Worm (Caenorhabditis elegans) whole organism, young adult: Measurements from ENCODE around the gene srh-68.

Experiments
- B0019.2 ChIP-seq: fragments of 200-800 bp; sonication (Bioruptor generic); conservative IDR thresholded peaks from 2 replicates; pipeline ENCODE4 v1.3.6; 2022; ENCODE audit warnings: missing genetic modification reagents, missing genetic modification characterization, missing compliant biosample characterization
- C06A6.2 ChIP-seq: fragments of 200-800 bp; sonication (Bioruptor generic); conservative IDR thresholded peaks from 2 replicates; pipeline ENCODE4 v1.3.6; 2022; ENCODE audit warnings: missing genetic modification characterization, missing compliant biosample characterization
- C17E4.6 ChIP-seq: fragments of 200-800 bp; sonication (Bioruptor generic); IDR thresholded peaks from 2 replicates; pipeline ENCODE4 v1.3.6; 2022; ENCODE audit warnings: missing genetic modification reagents, missing genetic modification characterization, missing compliant biosample characterization
- F22D6.2 ChIP-seq: sonication (generic microtip); optimal IDR thresholded peaks from 2 replicates; lab custom pipeline; 2016; ENCODE audit warnings: mild to moderate bottlenecking, missing genetic modification characterization, missing compliant biosample characterization
- F49E8.2 ChIP-seq: sonication (generic microtip); optimal IDR thresholded peaks from 3 replicates; lab custom pipeline; 2017; ENCODE audit warnings: missing genetic modification characterization, mild to moderate bottlenecking, missing compliant biosample characterization, antibody characterized with exemption, moderate library complexity; ENCODE audit not compliant: insufficient read depth
- F57A8.1 ChIP-seq: fragments of 200-800 bp; sonication (Bioruptor generic); optimal IDR thresholded peaks from 2 replicates; lab custom pipeline; 2018; ENCODE audit warnings: mild to moderate bottlenecking, missing genetic modification characterization, moderate library complexity, missing compliant biosample characterization
- F57C9.4 ChIP-seq: sonication (generic microtip); optimal IDR thresholded peaks from 2 replicates; lab custom pipeline; 2017; ENCODE audit warnings: mild to moderate bottlenecking, missing genetic modification characterization, missing compliant biosample characterization
- K11D2.4 ChIP-seq: fragments of 200-800 bp; sonication (Bioruptor generic); IDR thresholded peaks from 2 replicates; pipeline ENCODE4 v1.3.6; 2022; ENCODE audit warnings: missing genetic modification reagents, missing genetic modification characterization, missing compliant biosample characterization
- Y67H2A.10 ChIP-seq: fragments of 200-800 bp; sonication (Bioruptor generic); conservative IDR thresholded peaks from 2 replicates; pipeline ENCODE4 v1.3.6; 2022; ENCODE audit warnings: missing genetic modification reagents, missing genetic modification characterization, missing compliant biosample characterization
- Y79H2A.3 ChIP-seq: fragments of 200-800 bp; sonication (Bioruptor generic); conservative IDR thresholded peaks from 2 replicates; pipeline ENCODE4 v1.3.6; 2022; ENCODE audit warnings: missing genetic modification reagents, missing genetic modification characterization, missing compliant biosample characterization
- ama-1 ChIP-seq, 3 experiments: fragments of 150-350 bp in 1 of 3; sonication (generic microtip) in 2 of 3; optimal IDR thresholded peaks; 2 replicates each; lab custom pipeline; 2014 to 2018; ENCODE audit warnings: missing biosample characterization in 2 of 3, missing genetic modification characterization in 2 of 3, missing genetic modification reagents in 2 of 3
- aptf-3 ChIP-seq: fragments of 200-800 bp; sonication (Bioruptor generic); IDR thresholded peaks from 2 replicates; pipeline ENCODE4 v1.3.6; 2022; ENCODE audit warnings: missing genetic modification characterization, missing compliant biosample characterization
- atf-7 ChIP-seq: sonication (generic microtip); optimal IDR thresholded peaks from 2 replicates; lab custom pipeline; 2017; ENCODE audit warnings: mild to moderate bottlenecking, missing genetic modification characterization, missing compliant biosample characterization
- attf-6 ChIP-seq: fragments of 200-800 bp; sonication (Bioruptor generic); IDR thresholded peaks from 2 replicates; pipeline ENCODE4 v1.3.6; 2022; ENCODE audit warnings: missing genetic modification reagents, missing genetic modification characterization, missing compliant biosample characterization
- bed-1 ChIP-seq: fragments of 200-800 bp; sonication (Bioruptor generic); IDR thresholded peaks from 2 replicates; pipeline ENCODE4 v1.3.6; 2022; ENCODE audit warnings: missing genetic modification reagents, missing genetic modification characterization, missing compliant biosample characterization
- ccch-3 ChIP-seq: fragments of 200-800 bp; sonication (Bioruptor generic); optimal IDR thresholded peaks from 2 replicates; lab custom pipeline; 2018; ENCODE audit warnings: mild to moderate bottlenecking, missing genetic modification characterization, missing compliant biosample characterization
- cebp-1 ChIP-seq, 2 experiments: fragments of 200-800 bp in 1 of 2; sonication (Bioruptor generic) in 1 of 2; sonication (generic microtip) in 1 of 2; IDR thresholded peaks in 1 of 2; optimal IDR thresholded peaks in 1 of 2; 2 replicates each; pipeline versions ENCODE4 v1.3.6 to Lab custom; 2017 to 2022; ENCODE audit warnings: missing compliant biosample characterization in 2 of 2, missing genetic modification characterization in 2 of 2, mild to moderate bottlenecking in 1 of 2, missing genetic modification reagents in 1 of 2, moderate library complexity in 1 of 2
- cebp-2 ChIP-seq: fragments of 200-800 bp; sonication (Bioruptor generic); IDR thresholded peaks from 2 replicates; pipeline ENCODE4 v1.3.6; 2022; ENCODE audit warnings: missing genetic modification characterization, missing compliant biosample characterization
- ceh-100 ChIP-seq: fragments of 200-800 bp; sonication (Bioruptor generic); IDR thresholded peaks from 2 replicates; pipeline ENCODE4 v1.3.6; 2022; ENCODE audit warnings: missing genetic modification reagents, missing genetic modification characterization, missing compliant biosample characterization
- dpl-1 ChIP-seq: fragments of 150-350 bp; optimal IDR thresholded peaks from 2 replicates; lab custom pipeline; 2014; ENCODE audit warnings: missing biosample characterization, missing genetic modification reagents, missing genetic modification characterization
- fkh-3 ChIP-seq: sonication (generic microtip); optimal IDR thresholded peaks from 2 replicates; lab custom pipeline; 2016; ENCODE audit warnings: mild to moderate bottlenecking, missing genetic modification characterization, missing compliant biosample characterization
- hlh-12 ChIP-seq: sonication (generic microtip); optimal IDR thresholded peaks from 2 replicates; lab custom pipeline; 2016; ENCODE audit warnings: missing genetic modification characterization, missing compliant biosample characterization
- hlh-26 ChIP-seq: fragments of 200-800 bp; sonication (Bioruptor generic); conservative IDR thresholded peaks from 2 replicates; pipeline ENCODE4 v1.3.6; 2022; ENCODE audit warnings: missing genetic modification reagents, missing genetic modification characterization, missing compliant biosample characterization
- hmg-1.2 ChIP-seq: fragments of 200-800 bp; sonication (Bioruptor generic); IDR thresholded peaks from 2 replicates; pipeline ENCODE4 v1.3.6; 2022; ENCODE audit warnings: missing genetic modification reagents, missing genetic modification characterization, missing compliant biosample characterization
- hsf-1 ChIP-seq: fragments of 200-800 bp; sonication (Bioruptor generic); IDR thresholded peaks from 2 replicates; pipeline ENCODE4 v1.3.6; 2022; ENCODE audit warnings: missing genetic modification reagents, missing genetic modification characterization, missing compliant biosample characterization
- madf-6 ChIP-seq: fragments of 200-800 bp; sonication (Bioruptor generic); IDR thresholded peaks from 2 replicates; pipeline ENCODE4 v1.3.6; 2022; ENCODE audit warnings: missing genetic modification reagents, missing genetic modification characterization, missing compliant biosample characterization
- madf-8 ChIP-seq: fragments of 200-800 bp; sonication (Bioruptor generic); conservative IDR thresholded peaks from 2 replicates; pipeline ENCODE4 v1.3.6; 2022; ENCODE audit warnings: missing genetic modification reagents, missing genetic modification characterization, missing compliant biosample characterization
- mel-28 ChIP-seq: sonication (generic microtip); optimal IDR thresholded peaks from 2 replicates; lab custom pipeline; 2016; ENCODE audit warnings: borderline replicate concordance, mild to moderate bottlenecking, missing genetic modification characterization, missing compliant biosample characterization
- mxl-1 ChIP-seq: sonication (generic microtip); optimal IDR thresholded peaks from 2 replicates; lab custom pipeline; 2016; ENCODE audit warnings: missing genetic modification characterization, missing compliant biosample characterization
- nfya-1 ChIP-seq: sonication (generic microtip); optimal IDR thresholded peaks from 2 replicates; lab custom pipeline; 2017; ENCODE audit warnings: antibody characterized with exemption, missing compliant biosample characterization, missing genetic modification characterization, borderline replicate concordance; ENCODE audit not compliant: insufficient read depth
- nfyb-1 ChIP-seq: fragments of 200-800 bp; sonication (Bioruptor generic); IDR thresholded peaks from 2 replicates; pipeline ENCODE4 v1.3.6; 2022; ENCODE audit warnings: missing genetic modification reagents, missing genetic modification characterization, missing compliant biosample characterization
- nhr-179 ChIP-seq: sonication (generic microtip); optimal IDR thresholded peaks from 2 replicates; lab custom pipeline; 2016; ENCODE audit warnings: mild to moderate bottlenecking, missing genetic modification characterization, missing compliant biosample characterization
- pbrm-1 ChIP-seq: fragments of 200-800 bp; sonication (Bioruptor generic); IDR thresholded peaks from 2 replicates; pipeline ENCODE4 v1.3.6; 2022; ENCODE audit warnings: missing genetic modification reagents, missing genetic modification characterization, missing compliant biosample characterization
- repo-1 ChIP-seq: sonication (generic microtip); optimal IDR thresholded peaks from 2 replicates; lab custom pipeline; 2017; ENCODE audit warnings: mild to moderate bottlenecking, missing genetic modification characterization, missing compliant biosample characterization
- snpc-1.3 ChIP-seq: sonication (generic microtip); optimal IDR thresholded peaks from 2 replicates; lab custom pipeline; 2017; ENCODE audit warnings: missing genetic modification characterization, mild to moderate bottlenecking, missing compliant biosample characterization, antibody characterized with exemption, moderate library complexity, missing genotype, missing genetic modification reagents; ENCODE audit not compliant: insufficient read depth
- snpc-4 ChIP-seq, 5 experiments: fragments of 150-350 bp in 1 of 5; sonication (generic microtip) in 4 of 5; optimal IDR thresholded peaks; 2 replicates each; lab custom pipeline; 2014 to 2018; ENCODE audit warnings: missing genetic modification characterization in 5 of 5, missing biosample characterization in 3 of 5, antibody characterized with exemption in 2 of 5, mild to moderate bottlenecking in 2 of 5, missing compliant biosample characterization in 2 of 5, missing genotype in 2 of 5, moderate library complexity in 2 of 5, missing genetic modification reagents in 1 of 5
- tlf-1 ChIP-seq: fragments of 200-800 bp; sonication (Bioruptor generic); optimal IDR thresholded peaks from 2 replicates; lab custom pipeline; 2018; ENCODE audit warnings: mild to moderate bottlenecking, missing genetic modification characterization, missing compliant biosample characterization
- zfh-2 ChIP-seq: fragments of 200-800 bp; sonication (Bioruptor generic); conservative IDR thresholded peaks from 2 replicates; pipeline ENCODE4 v1.3.6; 2022; ENCODE audit warnings: missing genetic modification reagents, missing genetic modification characterization, missing compliant biosample characterization
- ztf-18 ChIP-seq: sonication (generic microtip); optimal IDR thresholded peaks from 2 replicates; lab custom pipeline; 2016; ENCODE audit warnings: missing genotype, mild to moderate bottlenecking, missing genetic modification characterization, missing compliant biosample characterization
- ztf-25 ChIP-seq: fragments of 200-800 bp; sonication (Bioruptor generic); IDR thresholded peaks from 2 replicates; pipeline ENCODE4 v1.3.6; 2022; ENCODE audit warnings: missing genetic modification reagents, missing genetic modification characterization, missing compliant biosample characterization
- ztf-26 ChIP-seq: sonication (generic microtip); optimal IDR thresholded peaks from 2 replicates; lab custom pipeline; 2017; ENCODE audit warnings: missing genetic modification characterization, missing compliant biosample characterization
- ztf-3 ChIP-seq: fragments of 200-800 bp; sonication (Bioruptor generic); optimal IDR thresholded peaks from 2 replicates; lab custom pipeline; 2018; ENCODE audit warnings: mild to moderate bottlenecking, missing genetic modification characterization, missing compliant biosample characterization
- ztf-6 ChIP-seq: fragments of 200-800 bp; sonication (Bioruptor generic); IDR thresholded peaks from 2 replicates; pipeline ENCODE4 v1.3.6; 2022; ENCODE audit warnings: missing genetic modification reagents, missing genetic modification characterization, missing compliant biosample characterization

Gene srh-68

ce11 chrII:12546413-12546812, 39.3 kb downstream of the srh-68 start, which contains the start of the genes F49C5.5 and F49C5.10:
TSS of gene F49C5.5 (minus strand) at chrII:12546513.
TSS of gene F49C5.10 (plus strand) at chrII:12546756.
- no peak for TF ChIP-seq F22D6.2 (tag; lab: Kevin White, UChicago)
- TF ChIP-seq ztf-25 (GFP tag; lab: Robert Waterston, UW) = no peak
- TF ChIP-seq dpl-1 (GFP tag; lab: Kevin White, UChicago) = no peak
- no peak for TF ChIP-seq C17E4.6 (GFP tag; lab: Robert Waterston, UW)
- no peak for TF ChIP-seq F49E8.2
- no peak for TF ChIP-seq madf-6 (GFP tag; lab: Robert Waterston, UW)
- TF ChIP-seq hlh-26 (GFP tag; lab: Robert Waterston, UW) = no peak
- no peak for TF ChIP-seq tlf-1
- TF ChIP-seq nfya-1 = no peak
- no peak for TF ChIP-seq mel-28 (tag; lab: Kevin White, UChicago)
- TF ChIP-seq ztf-18 = no peak
- TF ChIP-seq hlh-12 (tag; lab: Kevin White, UChicago) = no peak
- no peak for TF ChIP-seq Y67H2A.10
- TF ChIP-seq F57C9.4 (tag; lab: Kevin White, UChicago) = no peak
- TF ChIP-seq B0019.2 = no peak
- TF ChIP-seq K11D2.4 = no peak
- TF ChIP-seq pbrm-1 (GFP tag; lab: Robert Waterston, UW) = no peak
- TF ChIP-seq atf-7 (tag; lab: Kevin White, UChicago) = no peak
- TF ChIP-seq bed-1 (GFP tag; lab: Robert Waterston, UW) = no peak
- no peak for TF ChIP-seq F57A8.1 (GFP tag; lab: Kevin White, UChicago)

ce11 chrII:12547547-12547946, 40.4 kb downstream of the srh-68 start, which contains the start of gene F49C5.16:
TSS of gene F49C5.16 (plus strand) at chrII:12547847.
- TF ChIP-seq aptf-3 (GFP tag; lab: Robert Waterston, UW) (no peak), nhr-179 (tag; lab: Kevin White, UChicago) (no peak), F57C9.4 (tag; lab: Kevin White, UChicago) (no peak), repo-1 (tag; lab: Kevin White, UChicago) (no peak), hlh-26 (GFP tag; lab: Robert Waterston, UW) (no peak), cebp-1 (GFP tag; IDR thresholded peaks at IDR 0.05; lab: Robert Waterston, UW) (no peak), cebp-1 (tag; optimal IDR thresholded peaks at IDR 0.05; lab: Kevin White, UChicago) (no peak), ztf-26 (tag; lab: Kevin White, UChicago) (no peak), cebp-2 (no peak), ztf-3 (no peak), ceh-100 (no peak), mxl-1 (tag; lab: Kevin White, UChicago) (no peak), F57A8.1 (GFP tag; lab: Kevin White, UChicago) (no peak), zfh-2 (GFP tag; lab: Robert Waterston, UW) (no peak), hsf-1 (no peak), snpc-4 (GFP tag; optimal IDR thresholded peaks at IDR 0.05; lab: Kevin White, UChicago) (no peak), snpc-4 (tag; optimal IDR thresholded peaks at IDR 0.05; lab: Kevin White, UChicago) (no peak), hmg-1.2 (no peak)

- TF ChIP-seq snpc-1.3 (tag; lab: Kevin White, UChicago) (no peak), ztf-26 (tag; lab: Kevin White, UChicago) (no peak), attf-6 (GFP tag; lab: Robert Waterston, UW) (no peak), ama-1 (optimal IDR thresholded peaks at IDR 0.05; lab: Kevin White, UChicago) (no peak), ama-1 (GFP tag; optimal IDR thresholded peaks at IDR 0.05; lab: Kevin White, UChicago) (no peak), madf-8 (GFP tag; lab: Robert Waterston, UW) (no peak), ztf-6 (GFP tag; lab: Robert Waterston, UW) (no peak), ztf-3 (no peak), nfya-1 (no peak), ccch-3 (no peak), fkh-3 (tag; lab: Kevin White, UChicago) (no peak), C06A6.2 (GFP tag; lab: Robert Waterston, UW) (no peak), Y79H2A.3 (GFP tag; lab: Robert Waterston, UW) (no peak), nfyb-1 (GFP tag; lab: Robert Waterston, UW) (no peak)
Measured at ce11 chrII:12549613-12550012, 42.5 kb downstream of the srh-68 start.
